Worm (Caenorhabditis elegans) whole organism, early embryonic: ENCODE data around the gene F07D3.3.

Experiments
- B0310.2 ChIP-seq: sonication (generic microtip); optimal IDR thresholded peaks from 2 replicates; lab custom pipeline; 2016; ENCODE audit warnings: mild to moderate bottlenecking, missing genetic modification characterization, missing compliant biosample characterization
- F13C5.2 ChIP-seq: sonication (generic microtip); optimal IDR thresholded peaks from 2 replicates; lab custom pipeline; 2017; ENCODE audit warnings: mild to moderate bottlenecking, missing genetic modification characterization, inconsistent platforms, missing compliant biosample characterization
- aly-1 ChIP-seq: sonication (generic microtip); optimal IDR thresholded peaks from 2 replicates; lab custom pipeline; 2016; ENCODE audit warnings: missing genetic modification characterization, missing compliant biosample characterization
- ama-1 ChIP-seq: fragments of 150-350 bp; optimal IDR thresholded peaks from 2 replicates; lab custom pipeline; 2014
- ceh-13 ChIP-seq: fragments of 200-800 bp; sonication (Bioruptor generic); optimal IDR thresholded peaks from 2 replicates; lab custom pipeline; 2018; ENCODE audit warnings: mild to moderate bottlenecking, missing genetic modification characterization, missing compliant biosample characterization
- ceh-36 ChIP-seq: sonication (generic microtip); optimal IDR thresholded peaks from 2 replicates; lab custom pipeline; 2016; ENCODE audit warnings: missing genetic modification characterization, inconsistent platforms, missing compliant biosample characterization
- ets-7 ChIP-seq: sonication (generic microtip); optimal IDR thresholded peaks from 2 replicates; lab custom pipeline; 2016; ENCODE audit warnings: missing genotype, missing genetic modification characterization, missing compliant biosample characterization
- flt-1 ChIP-seq: fragments of 200-800 bp; sonication (Bioruptor generic); IDR thresholded peaks from 2 replicates; pipeline ENCODE4 v1.3.6; 2022; ENCODE audit warnings: missing genetic modification characterization, missing compliant biosample characterization
- hmbx-1 ChIP-seq: sonication (generic microtip); optimal IDR thresholded peaks from 2 replicates; lab custom pipeline; 2016; ENCODE audit warnings: mild to moderate bottlenecking, missing genetic modification characterization, missing compliant biosample characterization
- hmg-4 ChIP-seq: fragments of 200-800 bp; sonication (Bioruptor generic); optimal IDR thresholded peaks from 2 replicates; lab custom pipeline; 2018; ENCODE audit warnings: mild to moderate bottlenecking, missing genetic modification characterization, missing compliant biosample characterization
- hnd-1 ChIP-seq: sonication (generic microtip); optimal IDR thresholded peaks from 2 replicates; lab custom pipeline; 2016; ENCODE audit warnings: missing genetic modification characterization, missing compliant biosample characterization
- pes-1 ChIP-seq: fragments of 200-800 bp; sonication (Bioruptor generic); IDR thresholded peaks from 2 replicates; pipeline ENCODE4 v1.3.6; 2022; ENCODE audit warnings: missing genetic modification reagents, missing genetic modification characterization, missing compliant biosample characterization
- scrt-1 ChIP-seq: fragments of 200-800 bp; sonication (Bioruptor generic); IDR thresholded peaks from 2 replicates; pipeline ENCODE4 v1.3.6; 2022; ENCODE audit warnings: missing genetic modification characterization, missing compliant biosample characterization
- sea-1 ChIP-seq: fragments of 200-800 bp; sonication (Bioruptor generic); conservative IDR thresholded peaks from 2 replicates; pipeline ENCODE4 v1.3.6; 2022; ENCODE audit warnings: missing genetic modification characterization, missing compliant biosample characterization
- tbx-11 ChIP-seq: fragments of 200-800 bp; sonication (Bioruptor generic); IDR thresholded peaks from 2 replicates; pipeline ENCODE4 v1.3.6; 2022; ENCODE audit warnings: missing genetic modification characterization, missing compliant biosample characterization
- tbx-37 ChIP-seq: fragments of 200-800 bp; sonication (Bioruptor generic); conservative IDR thresholded peaks from 2 replicates; pipeline ENCODE4 v1.3.6; 2022; ENCODE audit warnings: missing genetic modification reagents, missing genetic modification characterization, missing compliant biosample characterization
- tra-4 ChIP-seq: sonication (generic microtip); optimal IDR thresholded peaks from 2 replicates; lab custom pipeline; 2017; ENCODE audit warnings: missing genetic modification characterization, missing compliant biosample characterization

Gene F07D3.3

DNA sequence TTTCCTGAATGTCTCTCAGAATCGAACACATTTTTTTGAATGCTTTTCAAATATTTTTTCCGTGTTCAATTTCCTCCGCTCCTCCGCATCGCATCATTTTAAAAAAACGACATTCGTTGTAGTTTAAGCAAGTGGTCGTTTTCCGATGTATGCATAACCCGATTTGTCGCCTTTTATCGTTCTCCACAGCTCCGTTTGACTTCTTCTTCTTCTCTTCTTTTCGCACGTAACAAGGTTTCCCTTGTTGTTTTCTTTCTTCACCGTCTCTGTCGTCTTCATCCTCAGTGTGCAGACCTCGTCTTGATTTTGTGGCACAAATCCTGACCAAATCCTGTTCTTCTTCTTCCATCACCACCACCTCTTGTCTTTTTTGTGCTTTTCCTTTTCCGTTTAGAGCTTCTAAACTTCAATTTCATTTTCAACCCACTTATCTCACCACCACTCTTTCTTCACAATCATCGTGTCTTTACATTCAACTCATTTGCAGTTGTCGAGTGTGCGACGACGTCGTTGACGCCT, 21.3 kb upstream of the F07D3.3 start, which contains the start of gene K06A4.2:
Gene K06A4.2 (plus strand): TSS at position 469 of the 519 bp plus-strand sequence.
- TF ChIP-seq scrt-1 (GFP tag; lab: Robert Waterston, UW) = no peak
- TF ChIP-seq ama-1 (lab: Kevin White, UChicago) = no peak
- TF ChIP-seq ceh-36 (tag; lab: Kevin White, UChicago) = no peak
- TF ChIP-seq flt-1 (GFP tag; lab: Robert Waterston, UW) = no peak
- TF ChIP-seq pes-1 (GFP tag; lab: Robert Waterston, UW) = no peak
- no peak for TF ChIP-seq ceh-13 (GFP tag; lab: Kevin White, UChicago)
- no peak for TF ChIP-seq tbx-37
- TF ChIP-seq sea-1 (GFP tag; lab: Robert Waterston, UW) = no peak
- no peak for TF ChIP-seq tra-4 (tag; lab: Kevin White, UChicago)
- no peak for TF ChIP-seq B0310.2 (tag; lab: Kevin White, UChicago)
- no peak for TF ChIP-seq hmg-4 (GFP tag; lab: Kevin White, UChicago)
- no peak for TF ChIP-seq hmbx-1 (tag; lab: Kevin White, UChicago)
- TF ChIP-seq hnd-1 (tag; lab: Kevin White, UChicago) = no peak
- TF ChIP-seq aly-1 (tag; lab: Kevin White, UChicago) = no peak
- TF ChIP-seq F13C5.2 (tag; lab: Kevin White, UChicago) = no peak
- TF ChIP-seq ets-7 (tag; lab: Kevin White, UChicago) = no peak
- TF ChIP-seq tbx-11 (GFP tag; lab: Robert Waterston, UW) = no peak

DNA sequence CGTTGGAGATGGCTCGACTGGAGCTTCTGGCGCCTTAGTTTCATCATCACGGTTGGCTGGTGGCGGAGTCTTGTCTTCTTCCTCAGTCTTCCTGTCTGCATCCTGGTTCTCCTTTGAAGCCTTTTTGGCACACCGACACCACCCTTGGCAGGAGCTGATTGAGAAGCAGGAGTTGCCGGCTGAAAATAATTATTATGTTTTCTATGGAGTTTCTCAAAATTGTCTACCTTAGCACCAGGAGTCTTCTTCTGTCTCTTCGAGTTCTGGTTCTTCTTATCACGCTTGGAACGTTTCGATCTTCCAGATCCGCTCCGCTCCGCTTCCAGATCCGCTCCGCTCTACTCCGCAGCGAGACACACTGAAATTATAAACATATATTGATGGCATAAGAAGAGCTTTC, 18.1 kb upstream of the F07D3.3 start, which contains the start of gene K06A4.6:
Gene K06A4.6 (minus strand): TSS at position 101 of the 400 bp plus-strand sequence.
- TF ChIP-seq tra-4 (tag; lab: Kevin White, UChicago) = no peak

DNA sequence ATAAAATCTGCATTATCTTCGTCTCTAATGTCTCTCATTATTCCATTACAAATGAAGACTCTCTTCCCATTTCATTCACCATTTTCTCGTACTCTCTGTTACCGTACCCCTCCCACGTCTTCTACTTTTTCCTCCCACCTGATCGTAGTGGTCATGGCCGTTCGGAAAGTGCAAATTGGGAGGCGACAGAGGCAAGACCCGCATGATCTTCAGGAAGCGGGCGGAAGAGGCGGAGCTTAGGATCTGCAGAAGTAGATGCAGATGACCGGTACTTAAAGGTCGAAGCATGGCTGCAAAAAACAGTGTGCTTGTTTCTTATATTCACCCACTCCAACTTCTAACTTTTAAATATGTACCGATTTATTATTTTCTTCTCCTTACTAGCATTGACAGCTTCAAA, 15.4 kb upstream of the F07D3.3 start, which contains the start of gene nas-3:
Gene nas-3 (plus strand): TSS at position 301 of the 400 bp plus-strand sequence.
- TF ChIP-seq ceh-13 (GFP tag; lab: Kevin White, UChicago) (no peak), tbx-37 (no peak), flt-1 (GFP tag; lab: Robert Waterston, UW) (no peak), hnd-1 (tag; lab: Kevin White, UChicago) (no peak), B0310.2 (tag; lab: Kevin White, UChicago) (no peak), pes-1 (GFP tag; lab: Robert Waterston, UW) (no peak), sea-1 (GFP tag; lab: Robert Waterston, UW) (no peak), scrt-1 (GFP tag; lab: Robert Waterston, UW) (no peak), F13C5.2 (tag; lab: Kevin White, UChicago) (no peak), ama-1 (lab: Kevin White, UChicago) (no peak), aly-1 (tag; lab: Kevin White, UChicago) (no peak), hmbx-1 (tag; lab: Kevin White, UChicago) (no peak), tra-4 (tag; lab: Kevin White, UChicago) (no peak), ets-7 (tag; lab: Kevin White, UChicago) (no peak)

DNA sequence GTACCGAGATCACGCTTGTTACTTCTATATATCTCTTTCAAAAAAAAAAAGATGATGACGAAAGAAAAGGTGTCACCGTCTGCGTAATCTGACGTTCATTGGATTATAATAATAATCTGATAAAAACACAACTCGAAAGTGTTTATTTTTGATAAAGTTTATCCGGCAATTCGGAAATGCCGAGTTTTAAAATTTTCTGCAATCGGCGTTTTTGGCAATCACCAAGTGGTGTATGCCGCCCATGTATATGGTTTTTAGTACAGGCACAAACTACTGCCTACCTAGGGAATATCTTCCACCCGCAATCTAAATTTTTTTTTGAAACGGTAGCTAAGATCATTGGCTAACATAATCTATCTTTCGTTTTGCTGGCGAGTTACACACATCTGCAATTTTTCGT, 11.4 kb upstream of the F07D3.3 start:
- TF ChIP-seq ceh-13 (GFP tag; lab: Kevin White, UChicago) (no peak), ets-7 (tag; lab: Kevin White, UChicago) (no peak), aly-1 (tag; lab: Kevin White, UChicago) (no peak), tbx-37 (no peak), sea-1 (GFP tag; lab: Robert Waterston, UW) (no peak), flt-1 (GFP tag; lab: Robert Waterston, UW) (no peak), tra-4 (tag; lab: Kevin White, UChicago) (no peak), ceh-36 (tag; lab: Kevin White, UChicago) (no peak), hnd-1 (tag; lab: Kevin White, UChicago) (no peak), F13C5.2 (tag; lab: Kevin White, UChicago) (no peak), tbx-11 (GFP tag; lab: Robert Waterston, UW) (no peak), scrt-1 (GFP tag; lab: Robert Waterston, UW) (no peak), hmg-4 (GFP tag; lab: Kevin White, UChicago) (no peak), hmbx-1 (tag; lab: Kevin White, UChicago) (no peak)

DNA sequence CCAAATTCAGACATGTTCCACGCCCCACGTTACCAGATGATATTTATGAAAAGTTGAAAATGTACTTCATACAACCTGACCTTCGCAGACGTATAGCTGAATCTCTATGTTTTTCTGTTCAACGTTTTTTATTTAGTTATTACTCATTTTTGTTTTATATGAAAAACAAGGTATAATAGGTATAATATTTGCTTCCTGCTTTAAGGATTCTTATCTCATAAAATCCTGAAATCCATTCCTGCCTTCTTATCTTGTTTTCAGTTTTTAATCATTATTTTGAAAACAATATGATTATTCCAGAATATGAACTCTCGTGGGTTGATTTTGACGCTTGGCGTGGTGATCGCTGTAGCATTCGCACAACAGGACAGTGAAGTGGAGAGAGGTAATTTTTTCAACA, 9.2 kb upstream of the F07D3.3 start, which contains the start of gene flp-6:
Gene flp-6 (plus strand): TSS at position 301 of the 400 bp plus-strand sequence.
- TF ChIP-seq ceh-36 (tag; lab: Kevin White, UChicago) = no peak
- TF ChIP-seq hnd-1 (tag; lab: Kevin White, UChicago) = no peak
- TF ChIP-seq sea-1 (GFP tag; lab: Robert Waterston, UW) = no peak
- TF ChIP-seq F13C5.2 (tag; lab: Kevin White, UChicago) = no peak
- no peak for TF ChIP-seq ama-1 (lab: Kevin White, UChicago)
- TF ChIP-seq B0310.2 (tag; lab: Kevin White, UChicago) = no peak
- TF ChIP-seq aly-1 (tag; lab: Kevin White, UChicago) = no peak
- no peak for TF ChIP-seq tbx-11 (GFP tag; lab: Robert Waterston, UW)
- no peak for TF ChIP-seq pes-1 (GFP tag; lab: Robert Waterston, UW)
- no peak for TF ChIP-seq ceh-13 (GFP tag; lab: Kevin White, UChicago)

DNA sequence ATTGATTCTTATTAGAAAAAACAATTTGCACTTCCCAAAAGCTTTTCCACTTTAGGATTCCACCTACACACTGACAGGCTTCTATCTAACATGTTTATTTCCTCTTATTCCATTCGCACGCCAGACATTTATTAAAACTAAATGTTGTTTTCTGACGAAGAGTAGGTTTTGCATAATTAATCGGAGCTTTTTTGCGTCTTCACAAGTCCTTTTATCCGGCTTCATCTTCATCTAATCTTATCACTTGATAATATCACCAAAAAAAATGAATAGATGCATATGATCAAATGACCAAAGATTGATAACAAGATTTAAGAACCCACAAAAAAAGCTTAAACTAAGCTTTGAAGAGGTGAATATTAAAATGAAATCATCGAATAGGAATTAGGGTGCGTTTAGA, 3.0 kb upstream of the F07D3.3 start:
- TF ChIP-seq F13C5.2 (tag; lab: Kevin White, UChicago) (no peak), B0310.2 (tag; lab: Kevin White, UChicago) (no peak), tbx-11 (GFP tag; lab: Robert Waterston, UW) (no peak), tbx-37 (no peak), tra-4 (tag; lab: Kevin White, UChicago) (no peak), sea-1 (GFP tag; lab: Robert Waterston, UW) (no peak), ceh-36 (tag; lab: Kevin White, UChicago) (no peak), hmg-4 (GFP tag; lab: Kevin White, UChicago) (no peak), ets-7 (tag; lab: Kevin White, UChicago) (no peak), scrt-1 (GFP tag; lab: Robert Waterston, UW) (no peak), aly-1 (tag; lab: Kevin White, UChicago) (no peak), hmbx-1 (tag; lab: Kevin White, UChicago) (no peak), hnd-1 (tag; lab: Kevin White, UChicago) (no peak), pes-1 (GFP tag; lab: Robert Waterston, UW) (no peak)
